Worm (Caenorhabditis elegans) whole organism, young adult: ENCODE measurements around the gene C50B6.9.

Experiments
- ZK185.1 ChIP-seq: sonication (generic microtip); optimal IDR thresholded peaks from 2 replicates; lab custom pipeline; 2016; ENCODE audit warnings: mild to moderate bottlenecking, missing genetic modification characterization, missing compliant biosample characterization; ENCODE audit not compliant: poor library complexity, severe bottlenecking
- ama-1 ChIP-seq, 3 experiments: fragments of 150-350 bp in 1 of 3; sonication (generic microtip) in 2 of 3; optimal IDR thresholded peaks; 2 replicates each; lab custom pipeline; 2014 to 2018; ENCODE audit warnings: missing biosample characterization in 2 of 3, missing genetic modification characterization in 2 of 3, missing genetic modification reagents in 2 of 3
- hmg-20 ChIP-seq: fragments of 200-800 bp; sonication (Bioruptor generic); IDR thresholded peaks from 2 replicates; pipeline ENCODE4 v1.3.6; 2022; ENCODE audit warnings: missing genetic modification reagents, missing genetic modification characterization, missing compliant biosample characterization
- nfyb-1 ChIP-seq: fragments of 200-800 bp; sonication (Bioruptor generic); IDR thresholded peaks from 2 replicates; pipeline ENCODE4 v1.3.6; 2022; ENCODE audit warnings: missing genetic modification reagents, missing genetic modification characterization, missing compliant biosample characterization
- pha-4 ChIP-seq: fragments of 150-350 bp; sonication (generic microtip); optimal IDR thresholded peaks from 2 replicates; lab custom pipeline; 2014; ENCODE audit warnings: missing biosample characterization, missing genetic modification reagents, missing genetic modification characterization
- snpc-4 ChIP-seq, 5 experiments: fragments of 150-350 bp in 1 of 5; sonication (generic microtip) in 4 of 5; optimal IDR thresholded peaks; 2 replicates each; lab custom pipeline; 2014 to 2018; ENCODE audit warnings: missing genetic modification characterization in 5 of 5, missing biosample characterization in 3 of 5, antibody characterized with exemption in 2 of 5, mild to moderate bottlenecking in 2 of 5, missing compliant biosample characterization in 2 of 5, missing genotype in 2 of 5, moderate library complexity in 2 of 5, missing genetic modification reagents in 1 of 5
- unc-62 ChIP-seq: fragments of 150-350 bp; optimal IDR thresholded peaks from 2 replicates; lab custom pipeline; 2014; ENCODE audit warnings: missing biosample characterization, missing genetic modification reagents, missing genetic modification characterization
- ztf-26 ChIP-seq: sonication (generic microtip); optimal IDR thresholded peaks from 2 replicates; lab custom pipeline; 2017; ENCODE audit warnings: missing genetic modification characterization, missing compliant biosample characterization

ce11 chrV:13352415-13352814 is 16.2 kb downstream of the C50B6.9 start:
- TF ChIP-seq snpc-4 (GFP tag; optimal IDR thresholded peaks at IDR 0.05; lab: Kevin White, UChicago), result no peak
- TF ChIP-seq snpc-4 (tag; optimal IDR thresholded peaks at IDR 0.05; lab: Kevin White, UChicago), result no peak
- TF ChIP-seq hmg-20 (GFP tag; lab: Robert Waterston, UW), result no peak
- no peak for TF ChIP-seq nfyb-1 (GFP tag; lab: Robert Waterston, UW)
- TF ChIP-seq unc-62 (GFP tag; lab: Kevin White, UChicago), result no peak
- no peak for TF ChIP-seq ztf-26 (tag; lab: Kevin White, UChicago)
- no peak for TF ChIP-seq ama-1 (optimal IDR thresholded peaks at IDR 0.05; lab: Kevin White, UChicago)
- TF ChIP-seq ama-1 (GFP tag; optimal IDR thresholded peaks at IDR 0.05; lab: Kevin White, UChicago), result no peak
- TF ChIP-seq pha-4, result no peak
- no peak for TF ChIP-seq ZK185.1 (tag; lab: Kevin White, UChicago)
